Fruit fly (Drosophila melanogaster): ENCODE data around the gene CG6420.

DNA sequence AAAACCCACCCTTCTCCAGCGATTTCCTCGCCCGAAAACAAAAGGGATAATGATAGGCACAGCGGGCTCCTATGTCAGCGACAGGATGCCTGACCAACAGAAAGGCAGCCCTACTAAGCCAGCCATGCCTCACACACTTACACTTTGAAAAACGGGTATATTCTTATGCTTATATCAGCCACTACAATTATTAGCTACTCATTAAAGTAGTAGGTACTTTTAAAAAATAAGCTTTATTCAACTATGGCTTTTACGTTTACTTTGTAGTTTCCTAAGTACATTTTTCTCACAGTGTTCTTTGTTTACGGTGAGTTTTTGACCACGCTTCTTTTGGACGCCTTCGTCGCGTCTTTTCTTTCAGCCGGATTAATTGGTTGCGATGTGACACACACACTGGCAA, 34.8 kb downstream of the CG6420 start:
- no peak for TF ChIP-seq CG7101 (tag; optimal IDR thresholded peaks at IDR 0.05)
- no peak for TF ChIP-seq CG14711 (tag; optimal IDR thresholded peaks at IDR 0.05)
- no peak for TF ChIP-seq kay (GFP tag; ENCODE audit: borderline replicate concordance)
- TF ChIP-seq CG7045 (GFP tag; optimal IDR thresholded peaks at IDR 0.05), result no peak
- no peak for TF ChIP-seq CG5204 (GFP tag; optimal IDR thresholded peaks at IDR 0.05)
- no peak for TF ChIP-seq bab1 (GFP tag; optimal IDR thresholded peaks at IDR 0.05)
- no peak for TF ChIP-seq toe (GFP tag; optimal IDR thresholded peaks at IDR 0.05)
- no peak for TF ChIP-seq CG33017 (tag; optimal IDR thresholded peaks at IDR 0.05)
